Fruit fly (Drosophila melanogaster): ENCODE measurements around the gene CG32022.

CG32022 gene

DNA sequence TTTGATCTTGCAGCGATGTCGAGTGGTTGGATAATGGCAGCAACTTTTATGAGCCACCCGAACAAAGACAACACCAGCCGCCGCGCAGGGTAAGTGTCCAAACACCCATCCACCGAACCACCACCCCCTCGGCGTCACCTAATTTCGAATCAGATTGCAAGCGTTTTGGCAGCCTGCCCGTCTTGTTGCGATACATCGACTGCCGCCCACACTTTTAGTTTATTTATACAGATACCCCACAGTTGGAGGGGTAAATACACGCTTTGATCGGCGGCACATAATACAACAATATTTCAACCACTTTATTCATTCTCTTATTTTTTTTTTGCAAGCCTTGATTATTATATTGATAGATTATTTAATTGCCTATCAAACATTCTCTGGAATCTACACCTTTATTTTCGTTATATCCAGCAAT is 42.0 kb upstream of the CG32022 start (continued):
- TF ChIP-seq pfk (GFP tag; optimal IDR thresholded peaks at IDR 0.05): no peak
- TF ChIP-seq NC2β (GFP tag; optimal IDR thresholded peaks at IDR 0.05): no peak
- TF ChIP-seq ttk (GFP tag; IDR thresholded peaks at IDR 0.05): peak; percentile 73
- TF ChIP-seq Hr39 (optimal IDR thresholded peaks at IDR 0.05): no peak
- no peak for TF ChIP-seq bab2 (GFP tag; optimal IDR thresholded peaks at IDR 0.05)
- TF ChIP-seq onecut (GFP tag; IDR thresholded peaks at IDR 0.05): 0 out of 2 replicates have a peak, but pooled peaks have one; percentile 3
- TF ChIP-seq dmrt11E (tag; optimal IDR thresholded peaks at IDR 0.05): no peak
- TF ChIP-seq ewg (GFP tag; optimal IDR thresholded peaks at IDR 0.05): peak; percentile 33
- TF ChIP-seq Hand (GFP tag; optimal IDR thresholded peaks at IDR 0.05): no peak
- TF ChIP-seq CG2875 (GFP tag; optimal IDR thresholded peaks at IDR 0.05): no peak
- TF ChIP-seq prd (optimal IDR thresholded peaks at IDR 0.05): no peak
- TF ChIP-seq prd (GFP tag; IDR thresholded peaks at IDR 0.05): peak; percentile 52; the same call in 1 of the 3 replicates
- peak; percentile 45 for TF ChIP-seq CG30403 (GFP tag; optimal IDR thresholded peaks at IDR 0.05)
- peak; percentile 71 for TF ChIP-seq CG2120 (GFP tag; optimal IDR thresholded peaks at IDR 0.05)
- no peak for TF ChIP-seq Stat92E (GFP tag; optimal IDR thresholded peaks at IDR 0.05)
- TF ChIP-seq CG3281 (GFP tag; optimal IDR thresholded peaks at IDR 0.05): no peak
- no peak for TF ChIP-seq Optix (GFP tag; IDR thresholded peaks at IDR 0.05)
- TF ChIP-seq BEAF-32 (GFP tag; optimal IDR thresholded peaks at IDR 0.05): no peak
- no peak for TF ChIP-seq CG2129 (GFP tag; IDR thresholded peaks at IDR 0.05; ENCODE audit: partially characterized antibody)
- no peak for TF ChIP-seq CG1792 (GFP tag; optimal IDR thresholded peaks at IDR 0.05)
- TF ChIP-seq fd3F (GFP tag; optimal IDR thresholded peaks at IDR 0.05): peak; percentile 48
- TF ChIP-seq ATbp (GFP tag; optimal IDR thresholded peaks at IDR 0.05): peak; percentile 42
- TF ChIP-seq CG17328 (GFP tag; IDR thresholded peaks at IDR 0.05): 0 out of 2 replicates have a peak, but pooled peaks have one; percentile 46
- TF ChIP-seq so (GFP tag; IDR thresholded peaks at IDR 0.05): peak; percentile 64
- TF ChIP-seq her (GFP tag; optimal IDR thresholded peaks at IDR 0.05): no peak
- TF ChIP-seq nom (GFP tag; optimal IDR thresholded peaks at IDR 0.05): no peak
- TF ChIP-seq ken (GFP tag; IDR thresholded peaks at IDR 0.05): peak; percentile 73
- TF ChIP-seq CG17912 (GFP tag; optimal IDR thresholded peaks at IDR 0.05): no peak
- no peak for TF ChIP-seq slou (GFP tag; optimal IDR thresholded peaks at IDR 0.05)
- no peak for TF ChIP-seq CG15479 (GFP tag; optimal IDR thresholded peaks at IDR 0.05)
- no peak for TF ChIP-seq CG4617 (GFP tag; optimal IDR thresholded peaks at IDR 0.05; ENCODE audit: borderline replicate concordance)
- no peak for TF ChIP-seq zen (tag; optimal IDR thresholded peaks at IDR 0.05)
- TF ChIP-seq CG3726 (GFP tag; IDR thresholded peaks at IDR 0.05): 0 out of 3 replicates have a peak, but pooled peaks have one; percentile 62
- TF ChIP-seq CG7372 (GFP tag; IDR thresholded peaks at IDR 0.05): 0 out of 2 replicates have a peak, but pooled peaks have one; percentile 23
- peak; percentile 70 for TF ChIP-seq D19B (GFP tag; optimal IDR thresholded peaks at IDR 0.05)
- peak; percentile 64 for TF ChIP-seq CG9932 (GFP tag; IDR thresholded peaks at IDR 0.05)
- peak; percentile 34; the same call in 1 of the 2 replicates for TF ChIP-seq Bgb (GFP tag; IDR thresholded peaks at IDR 0.05; ENCODE audit: partially characterized antibody)
- no peak for TF ChIP-seq slp2 (GFP tag; optimal IDR thresholded peaks at IDR 0.05)
- peak; percentile 49 for TF ChIP-seq CG11247 (GFP tag; IDR thresholded peaks at IDR 0.05)
- peak; percentile 24 for TF ChIP-seq CG16863 (GFP tag; optimal IDR thresholded peaks at IDR 0.05)
- peak; percentile 49 for TF ChIP-seq CG12155 (GFP tag; optimal IDR thresholded peaks at IDR 0.05)
- peak; percentile 74 for TF ChIP-seq CG14441 (GFP tag; IDR thresholded peaks at IDR 0.05)
- no peak for TF ChIP-seq Atf-2 (GFP tag; optimal IDR thresholded peaks at IDR 0.05)
- peak; percentile 56; the same call in 1 of the 3 replicates for TF ChIP-seq H15 (GFP tag; IDR thresholded peaks at IDR 0.05)
- TF ChIP-seq Camta (GFP tag; optimal IDR thresholded peaks at IDR 0.05): no peak
- peak; percentile 27 for TF ChIP-seq oc (tag; optimal IDR thresholded peaks at IDR 0.05)
- peak; percentile 54 for TF ChIP-seq CG17385 (GFP tag; optimal IDR thresholded peaks at IDR 0.05)
- TF ChIP-seq Bdp1 (GFP tag; optimal IDR thresholded peaks at IDR 0.05): peak; percentile 23
- no peak for TF ChIP-seq CG5245 (GFP tag; optimal IDR thresholded peaks at IDR 0.05)
- no peak for TF ChIP-seq CG10147 (GFP tag; optimal IDR thresholded peaks at IDR 0.05)
- no peak for TF ChIP-seq CG2889 (GFP tag; IDR thresholded peaks at IDR 0.05)
